Worm (Caenorhabditis elegans): ENCODE measurements around the gene C04E6.4.

Gene C04E6.4

DNA sequence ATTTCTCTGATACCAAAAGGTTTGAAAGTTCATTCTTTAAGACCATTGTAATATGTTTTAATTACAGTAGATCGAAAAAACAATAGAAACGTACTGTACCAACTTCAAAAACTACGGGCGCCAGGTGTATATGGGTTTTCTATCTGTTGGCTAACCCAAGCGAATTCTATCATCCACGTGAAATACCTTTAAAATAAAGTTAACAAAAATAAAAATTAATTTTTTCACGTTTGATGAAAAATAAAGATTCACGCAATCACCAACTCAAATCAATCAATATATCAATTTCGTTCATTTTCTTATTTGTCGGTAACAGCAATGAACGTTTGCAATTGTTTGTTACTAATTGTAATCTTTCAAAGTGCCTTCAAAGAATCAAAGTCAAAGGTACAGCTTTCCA is at the start of gene C04E6.4:
Gene C04E6.4 (plus strand): TSS at position 301 of the 400 bp plus-strand sequence.
- TF ChIP-seq elt-3 (tag; optimal IDR thresholded peaks at IDR 0.05) (no peak), egl-5 (tag; optimal IDR thresholded peaks at IDR 0.05) (no peak), pqm-1 (tag; optimal IDR thresholded peaks at IDR 0.05) (no peak), hmg-11 (tag; optimal IDR thresholded peaks at IDR 0.05) (no peak), eor-1 (tag; optimal IDR thresholded peaks at IDR 0.05) (no peak), lsy-12 (tag; optimal IDR thresholded peaks at IDR 0.05) (no peak), snpc-4 (tag; optimal IDR thresholded peaks at IDR 0.05) (no peak), egl-27 (tag; optimal IDR thresholded peaks at IDR 0.05) (no peak)

DNA sequence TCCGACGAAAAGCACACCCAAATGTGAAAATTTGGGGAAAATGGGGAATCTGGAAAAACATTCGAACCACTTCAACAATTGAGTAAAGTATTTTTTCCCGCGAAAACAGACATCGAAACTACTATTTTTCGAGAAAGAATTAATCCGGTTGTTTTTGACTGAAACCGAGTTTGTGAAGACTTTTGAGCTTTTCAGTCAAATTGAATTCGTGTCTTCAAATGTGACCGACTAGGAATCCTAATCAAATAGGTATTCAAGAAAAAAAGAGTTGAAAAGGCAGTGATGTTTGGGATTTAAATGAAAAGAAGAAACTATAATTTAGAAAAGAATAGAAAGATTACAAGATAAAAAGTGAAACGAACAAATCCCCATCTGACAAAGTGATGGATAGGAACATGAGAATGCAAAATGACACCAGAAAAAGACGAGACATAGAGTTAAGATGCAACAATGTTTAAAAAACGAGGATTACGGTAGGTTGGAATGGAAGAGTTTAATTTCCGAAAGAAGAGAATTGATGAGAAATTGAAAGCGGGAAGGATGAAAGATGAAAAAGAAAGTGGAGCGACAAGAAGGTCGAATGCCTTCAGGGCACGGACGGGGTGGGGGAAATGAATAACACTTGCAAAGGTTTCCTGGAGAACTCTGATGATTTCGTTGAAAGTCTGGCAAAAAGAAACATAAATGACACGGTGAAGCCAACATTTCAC is 44.6 kb upstream of the C04E6.4 start, which contains the start of gene F26F12.8:
Gene F26F12.8 (minus strand): TSS at position 51 of the 710 bp plus-strand sequence.
- TF ChIP-seq elt-1 (tag; optimal IDR thresholded peaks at IDR 0.05) (peak; percentile 58), fos-1 (tag; optimal IDR thresholded peaks at IDR 0.05) (no peak)

DNA sequence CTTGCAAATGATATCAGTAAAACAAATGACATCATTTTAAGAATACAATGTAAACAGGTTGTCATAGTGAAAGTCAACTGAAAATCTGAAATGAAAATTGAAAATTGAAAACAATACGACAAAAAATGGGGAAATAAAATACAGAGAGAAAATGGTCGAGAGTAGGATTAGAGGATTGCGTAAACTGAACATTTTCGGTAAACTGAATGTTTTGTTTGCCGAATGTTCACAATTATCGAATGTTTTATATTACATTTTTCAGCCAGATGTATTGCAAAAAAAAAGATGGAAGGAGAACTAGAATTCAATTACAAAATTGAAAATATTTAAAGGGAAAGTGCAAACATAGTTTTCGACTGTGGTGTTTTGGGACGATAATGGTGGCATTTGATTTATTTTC is 42.1 kb upstream of the C04E6.4 start, which contains the start of gene F26F12.5:
Gene F26F12.5 (minus strand): TSS at position 101 of the 400 bp plus-strand sequence.
- no peak for TF ChIP-seq ceh-16 (tag; optimal IDR thresholded peaks at IDR 0.05)

DNA sequence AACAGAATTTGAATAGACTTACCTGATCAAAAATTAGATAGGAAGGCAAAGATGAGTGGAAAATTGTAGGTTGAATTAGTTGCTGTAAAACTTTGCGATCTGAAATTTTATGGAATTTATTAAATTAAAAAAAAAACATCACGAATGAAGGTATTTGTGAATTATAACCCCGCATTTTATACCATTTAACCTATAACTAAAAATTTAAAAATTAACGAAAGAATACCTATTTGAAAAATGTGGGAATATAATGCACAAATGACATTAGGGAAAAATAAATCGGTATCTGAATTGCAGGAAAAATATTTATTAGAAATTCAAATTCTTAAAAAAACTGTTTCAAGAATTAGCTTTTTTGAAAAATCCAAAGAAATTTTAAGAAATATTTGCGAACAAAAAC is 38.0 kb upstream of the C04E6.4 start, which contains the start of gene F26F12.4:
Gene F26F12.4 (minus strand): TSS at position 101 of the 400 bp plus-strand sequence.
- TF ChIP-seq nhr-43 (tag; optimal IDR thresholded peaks at IDR 0.05; ENCODE audit: poor library complexity, severe bottlenecking) (no peak), pha-4 (tag; optimal IDR thresholded peaks at IDR 0.05) (no peak), ceh-16 (tag; optimal IDR thresholded peaks at IDR 0.05) (no peak), nhr-12 (tag; optimal IDR thresholded peaks at IDR 0.05) (no peak), nhr-77 (tag; optimal IDR thresholded peaks at IDR 0.05) (no peak), egl-27 (tag; optimal IDR thresholded peaks at IDR 0.05) (no peak), lin-39 (tag; optimal IDR thresholded peaks at IDR 0.05) (no peak), nhr-25 (tag; optimal IDR thresholded peaks at IDR 0.05) (no peak), jun-1 (tag; optimal IDR thresholded peaks at IDR 0.05) (no peak), ceh-9 (tag; optimal IDR thresholded peaks at IDR 0.05) (no peak)

DNA sequence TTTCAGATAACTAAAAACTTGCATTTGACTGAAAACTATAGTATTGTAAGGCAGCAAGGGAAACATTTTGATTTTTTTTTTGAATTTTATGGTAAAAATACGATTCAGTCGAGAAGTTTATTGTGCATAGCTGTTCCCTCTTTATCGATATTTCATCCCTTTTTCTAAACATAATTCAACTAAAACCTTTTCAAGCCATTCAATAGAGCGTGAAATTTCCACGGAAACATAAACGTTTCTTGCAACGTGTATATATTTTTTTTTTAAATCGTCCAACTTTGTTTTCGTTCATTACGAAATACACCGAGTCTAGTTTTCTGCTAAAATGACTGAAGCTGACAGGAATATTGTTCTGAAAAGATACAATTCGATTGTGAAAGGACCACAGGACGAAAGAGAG is 35.4 kb upstream of the C04E6.4 start, which contains the start of gene C02G6.2:
Gene C02G6.2 (plus strand): TSS at position 301 of the 400 bp plus-strand sequence.
- TF ChIP-seq jun-1 (tag; optimal IDR thresholded peaks at IDR 0.05), result no peak
- TF ChIP-seq nhr-28 (tag; optimal IDR thresholded peaks at IDR 0.05), result no peak
- no peak for TF ChIP-seq unc-39 (tag; optimal IDR thresholded peaks at IDR 0.05)
- no peak for TF ChIP-seq elt-2 (tag; optimal IDR thresholded peaks at IDR 0.05)
- no peak for TF ChIP-seq mml-1 (tag; optimal IDR thresholded peaks at IDR 0.05)
- no peak for TF ChIP-seq lin-39 (tag; optimal IDR thresholded peaks at IDR 0.05)
- TF ChIP-seq R02D3.7 (tag; optimal IDR thresholded peaks at IDR 0.05), result no peak
- no peak for TF ChIP-seq egl-5 (tag; optimal IDR thresholded peaks at IDR 0.05)
- TF ChIP-seq elt-3 (tag; optimal IDR thresholded peaks at IDR 0.05), result no peak
- TF ChIP-seq ZK546.5 (tag; optimal IDR thresholded peaks at IDR 0.05), result no peak
- TF ChIP-seq snpc-4 (tag; optimal IDR thresholded peaks at IDR 0.05), result no peak
- TF ChIP-seq egl-27 (tag; optimal IDR thresholded peaks at IDR 0.05), result no peak
- no peak for TF ChIP-seq nhr-43 (tag; optimal IDR thresholded peaks at IDR 0.05; ENCODE audit: poor library complexity, severe bottlenecking)
- no peak for TF ChIP-seq fkh-10 (GFP tag; optimal IDR thresholded peaks at IDR 0.05)
- TF ChIP-seq nhr-25 (tag; optimal IDR thresholded peaks at IDR 0.05), result no peak
- no peak for TF ChIP-seq unc-62 (GFP tag; optimal IDR thresholded peaks at IDR 0.05)
- no peak for TF ChIP-seq lin-15B (tag; optimal IDR thresholded peaks at IDR 0.05)
- no peak for TF ChIP-seq ceh-16 (tag; optimal IDR thresholded peaks at IDR 0.05)
- no peak for TF ChIP-seq mdl-1 (tag; optimal IDR thresholded peaks at IDR 0.05)
- no peak for TF ChIP-seq eor-1 (tag; optimal IDR thresholded peaks at IDR 0.05)

DNA sequence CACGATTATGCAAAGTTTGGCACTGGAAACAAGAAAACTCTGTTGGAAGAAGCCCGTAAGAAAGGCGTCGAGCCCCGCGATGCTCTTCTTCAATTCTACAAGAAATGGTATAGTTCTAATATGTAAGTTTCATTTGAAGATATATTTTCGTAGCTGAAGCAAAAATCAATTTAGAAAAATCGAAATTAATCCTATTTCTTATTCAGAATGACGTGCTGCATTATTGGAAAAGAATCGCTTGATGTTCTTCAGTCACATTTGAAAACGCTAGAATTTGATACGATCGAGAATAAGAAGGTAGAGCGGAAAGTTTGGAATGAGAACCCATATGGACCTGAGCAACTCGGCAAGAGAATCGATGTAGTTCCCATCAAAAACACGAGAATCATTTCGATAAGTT is 30.2 kb upstream of the C04E6.4 start:
- no peak for TF ChIP-seq tbx-2 (tag; optimal IDR thresholded peaks at IDR 0.05)
- no peak for TF ChIP-seq mdl-1 (tag; optimal IDR thresholded peaks at IDR 0.05)
- TF ChIP-seq nhr-43 (tag; optimal IDR thresholded peaks at IDR 0.05; ENCODE audit: poor library complexity, severe bottlenecking), result no peak
- no peak for TF ChIP-seq mml-1 (tag; optimal IDR thresholded peaks at IDR 0.05)
- TF ChIP-seq skn-1 (tag; optimal IDR thresholded peaks at IDR 0.05), result no peak
- TF ChIP-seq aly-2 (tag; optimal IDR thresholded peaks at IDR 0.05), result no peak
- no peak for TF ChIP-seq ceh-16 (tag; optimal IDR thresholded peaks at IDR 0.05)
- TF ChIP-seq elt-3 (tag; optimal IDR thresholded peaks at IDR 0.05), result no peak
